Worm (Caenorhabditis elegans): ENCODE measurements around the gene vha-14.
A peak's percentile ranks its signal among the peaks of the same experiment; 100 is the strongest.

Gene vha-14

DNA sequence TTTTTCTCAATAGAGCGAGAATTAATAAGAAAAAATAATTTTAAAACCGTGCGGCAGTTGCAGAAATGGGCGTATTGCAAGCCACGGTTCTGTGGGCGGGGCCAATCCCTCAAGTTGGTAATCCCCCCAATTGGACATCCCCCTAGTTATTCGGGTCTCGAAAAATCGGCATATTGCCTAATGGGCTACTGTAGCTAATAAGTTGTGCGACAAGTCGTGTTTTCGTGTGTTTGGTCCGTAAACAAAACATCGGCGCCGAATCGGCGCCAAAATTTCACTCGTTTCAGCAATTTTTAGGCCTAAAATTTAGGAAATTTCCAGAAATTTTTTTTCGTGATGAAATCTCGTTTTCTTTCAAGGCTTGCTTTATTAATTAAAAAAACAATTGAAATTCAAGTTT is 3.6 kb upstream of the vha-14 start:
- 0 out of 2 replicates have a peak, but pooled peaks have one; percentile 5 for TF ChIP-seq arid-1 (GFP tag; conservative IDR thresholded peaks at IDR 0.05)
- TF ChIP-seq nhr-11 (tag; optimal IDR thresholded peaks at IDR 0.05) = no peak
- TF ChIP-seq dmd-9 (GFP tag; IDR thresholded peaks at IDR 0.05) = 0 out of 2 replicates have a peak, but pooled peaks have one; percentile 28
- TF ChIP-seq saeg-2 (GFP tag; IDR thresholded peaks at IDR 0.05) = no peak
- no peak for TF ChIP-seq mdt-29 (GFP tag; IDR thresholded peaks at IDR 0.05)
- TF ChIP-seq ceh-62 (tag; optimal IDR thresholded peaks at IDR 0.05) = no peak
- no peak for TF ChIP-seq gei-8 (GFP tag; optimal IDR thresholded peaks at IDR 0.05)
- no peak for TF ChIP-seq set-16 (GFP tag; IDR thresholded peaks at IDR 0.05)
- no peak for TF ChIP-seq unc-62 (GFP tag; optimal IDR thresholded peaks at IDR 0.05 in 1 of 2)
- TF ChIP-seq unc-62 (tag; optimal IDR thresholded peaks at IDR 0.05) = no peak
- TF ChIP-seq unc-39 (tag; optimal IDR thresholded peaks at IDR 0.05) = no peak
- no peak for TF ChIP-seq spr-1 (tag; optimal IDR thresholded peaks at IDR 0.05)
- TF ChIP-seq Y48G9A.11 (GFP tag; IDR thresholded peaks at IDR 0.05) = peak; percentile 54; the same call in 1 of the 2 replicates
- no peak for TF ChIP-seq lim-7 (GFP tag; IDR thresholded peaks at IDR 0.05)
- TF ChIP-seq unc-130 (GFP tag; optimal IDR thresholded peaks at IDR 0.05) = peak; percentile 65
- TF ChIP-seq egl-27 (tag; optimal IDR thresholded peaks at IDR 0.05) = no peak
- no peak for TF ChIP-seq ceh-44 (GFP tag; IDR thresholded peaks at IDR 0.05)
- TF ChIP-seq lin-38 (GFP tag; IDR thresholded peaks at IDR 0.05) = peak; percentile 61
- no peak for TF ChIP-seq D1046.2 (GFP tag; IDR thresholded peaks at IDR 0.05)
- peak; percentile 67; the same call in 1 of the 2 replicates for TF ChIP-seq snpc-1.2 (GFP tag; IDR thresholded peaks at IDR 0.05)

DNA sequence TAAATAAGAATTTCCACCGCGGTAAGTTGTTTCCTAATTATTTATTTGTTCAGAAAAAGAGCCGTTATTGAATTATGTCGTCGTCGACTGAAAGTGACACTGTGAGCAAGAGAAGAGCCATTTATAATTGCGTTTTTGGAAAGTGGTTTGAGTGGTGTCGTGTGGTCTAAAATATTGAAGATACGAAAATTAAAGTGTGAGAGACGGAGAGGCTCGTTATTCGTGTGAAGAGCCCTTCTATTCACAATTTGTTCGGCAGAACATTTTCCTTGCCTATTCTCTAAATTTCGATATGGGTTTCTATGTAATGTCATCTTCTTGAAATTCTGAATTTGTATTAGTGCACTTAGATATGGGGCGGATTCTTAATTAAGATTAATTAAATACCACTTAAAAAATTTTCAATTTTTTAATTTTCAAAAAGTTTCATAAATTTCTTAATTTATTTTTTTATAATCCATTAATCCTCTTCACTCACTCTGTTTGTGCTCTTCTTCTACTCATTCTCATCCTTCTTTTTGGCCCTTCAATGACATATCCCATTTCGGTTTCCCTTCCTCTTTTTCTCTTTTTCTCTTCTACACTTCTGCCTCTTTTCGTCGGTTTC is 2.0 kb downstream of the vha-14 start:
- TF ChIP-seq lin-1 (GFP tag; IDR thresholded peaks at IDR 0.05) (peak; percentile 36; the same call in 1 of the 2 replicates), dmd-9 (GFP tag; IDR thresholded peaks at IDR 0.05) (0 out of 2 replicates have a peak, but pooled peaks have one; percentile 10), saeg-2 (GFP tag; IDR thresholded peaks at IDR 0.05) (peak; percentile 74), dmd-6 (GFP tag; IDR thresholded peaks at IDR 0.05) (0 out of 2 replicates have a peak, but pooled peaks have one; percentile 6), Y48G9A.11 (GFP tag; IDR thresholded peaks at IDR 0.05) (0 out of 2 replicates have a peak, but pooled peaks have one; percentile 24), mes-2 (tag; optimal IDR thresholded peaks at IDR 0.05; ENCODE audit: poor library complexity, severe bottlenecking) (peak; percentile 11), nhr-6 (tag; optimal IDR thresholded peaks at IDR 0.05) (peak; percentile 30), ama-1 (optimal IDR thresholded peaks at IDR 0.05) (peak; percentile 92), T20F7.1 (GFP tag; optimal IDR thresholded peaks at IDR 0.05) (peak; percentile 55), fos-1 (tag; optimal IDR thresholded peaks at IDR 0.05) (no peak), ces-1 (GFP tag; optimal IDR thresholded peaks at IDR 0.05) (peak; percentile 41), nhr-102 (tag; optimal IDR thresholded peaks at IDR 0.05) (peak; percentile 57), lin-38 (GFP tag; IDR thresholded peaks at IDR 0.05) (peak; percentile 57), arid-1 (GFP tag; conservative IDR thresholded peaks at IDR 0.05) (peak; percentile 40; the same call in 1 of the 2 replicates), nhr-10 (tag; optimal IDR thresholded peaks at IDR 0.05) (no peak), lim-7 (GFP tag; IDR thresholded peaks at IDR 0.05) (peak; percentile 61), madf-5 (GFP tag; IDR thresholded peaks at IDR 0.05) (0 out of 4 replicates have a peak, but pooled peaks of 1 of the 2 experiments have one; percentile 17), ZK546.5 (tag; optimal IDR thresholded peaks at IDR 0.05) (no peak), zfp-3 (GFP tag; conservative IDR thresholded peaks at IDR 0.05) (peak; percentile 65; the same call in 1 of the 2 replicates), dve-1 (tag; optimal IDR thresholded peaks at IDR 0.05; ENCODE audit: insufficient read depth) (peak; percentile 6), hlh-30 (tag; optimal IDR thresholded peaks at IDR 0.05; ENCODE audit: insufficient read depth) (no peak), nhr-48 (tag; optimal IDR thresholded peaks at IDR 0.05) (no peak), lir-3 (tag; optimal IDR thresholded peaks at IDR 0.05) (no peak), F10B5.3 (tag; optimal IDR thresholded peaks at IDR 0.05) (peak; percentile 23), T26A8.4 (GFP tag; IDR thresholded peaks at IDR 0.05) (peak; percentile 67; the same call in 1 of the 2 replicates), lin-13 (GFP tag; optimal IDR thresholded peaks at IDR 0.05) (peak; percentile 38), lin-15B (tag; optimal IDR thresholded peaks at IDR 0.05) (no peak), dmd-8 (GFP tag; IDR thresholded peaks at IDR 0.05) (no peak), set-16 (GFP tag; IDR thresholded peaks at IDR 0.05) (no peak), aha-1 (tag) (peak; percentile 15), pha-4 (GFP tag; IDR thresholded peaks at IDR 0.05) (peak; percentile 9; the same call in 1 of the 2 replicates), pha-4 (tag; optimal IDR thresholded peaks at IDR 0.05) (no peak), sdz-12 (GFP tag; optimal IDR thresholded peaks at IDR 0.05) (peak; percentile 68), zfp-2 (tag; optimal IDR thresholded peaks at IDR 0.05) (no peak), ceh-62 (tag; optimal IDR thresholded peaks at IDR 0.05) (no peak), mdt-29 (GFP tag; IDR thresholded peaks at IDR 0.05) (no peak), snpc-4 (tag; optimal IDR thresholded peaks at IDR 0.05) (no peak)
